Worm (Caenorhabditis elegans) whole organism, L4 larva: ENCODE data around the gene F26F2.5.

Experiments
- R02D3.7 ChIP-seq: fragments of 150-350 bp; sonication (generic microtip); optimal IDR thresholded peaks from 3 replicates; lab custom pipeline; 2014; ENCODE audit warnings: missing biosample characterization, missing genetic modification characterization
- T26A8.4 ChIP-seq: fragments of 200-800 bp; sonication (Bioruptor generic); IDR thresholded peaks from 2 replicates; pipeline ENCODE4 v1.3.6; 2022; ENCODE audit warnings: missing genetic modification characterization, missing compliant biosample characterization
- Y75B8A.6 ChIP-seq: fragments of 200-800 bp; sonication (Bioruptor generic); IDR thresholded peaks from 2 replicates; pipeline ENCODE4 v1.3.6; 2022; ENCODE audit warnings: missing genetic modification reagents, missing genetic modification characterization, missing compliant biosample characterization
- arid-1 ChIP-seq: fragments of 200-800 bp; sonication (Bioruptor generic); conservative IDR thresholded peaks from 2 replicates; pipeline ENCODE4 v1.3.6; 2022; ENCODE audit warnings: missing genetic modification reagents, missing genetic modification characterization, missing compliant biosample characterization
- ceh-28 ChIP-seq: fragments of 150-350 bp; optimal IDR thresholded peaks from 2 replicates; lab custom pipeline; 2014; ENCODE audit warnings: missing biosample characterization, missing genetic modification reagents, missing genetic modification characterization
- ceh-82 ChIP-seq: sonication (generic microtip); optimal IDR thresholded peaks from 2 replicates; lab custom pipeline; 2017; ENCODE audit warnings: missing biosample characterization, missing genetic modification characterization
- ces-1 ChIP-seq: fragments of 150-350 bp; sonication (generic microtip); optimal IDR thresholded peaks from 4 replicates; lab custom pipeline; 2014; ENCODE audit warnings: missing biosample characterization, missing genetic modification reagents, missing genetic modification characterization
- ctbp-1 ChIP-seq: fragments of 200-800 bp; sonication (Bioruptor generic); IDR thresholded peaks from 2 replicates; pipeline ENCODE4 v1.3.6; 2022; ENCODE audit warnings: missing genetic modification reagents, missing genetic modification characterization, missing compliant biosample characterization
- daf-16 ChIP-seq, 3 experiments: sonication (generic microtip); optimal IDR thresholded peaks; 2 replicates each; lab custom pipeline; 2016 to 2017; ENCODE audit warnings: missing genetic modification characterization in 3 of 3, missing genetic modification reagents in 3 of 3, mild to moderate bottlenecking in 2 of 3, missing compliant biosample characterization in 2 of 3, missing biosample characterization in 1 of 3, moderate library complexity in 1 of 3
- daf-19 ChIP-seq: fragments of 200-800 bp; sonication (Bioruptor generic); conservative IDR thresholded peaks from 2 replicates; pipeline ENCODE4 v1.3.6; 2022; ENCODE audit warnings: missing genetic modification characterization, missing compliant biosample characterization
- dpl-1 ChIP-seq: fragments of 150-350 bp; optimal IDR thresholded peaks from 2 replicates; lab custom pipeline; 2014; ENCODE audit warnings: missing biosample characterization, missing genetic modification reagents, missing genetic modification characterization
- dve-1 ChIP-seq: sonication (generic microtip); optimal IDR thresholded peaks from 2 replicates; lab custom pipeline; 2017; ENCODE audit warnings: antibody characterized with exemption, mild to moderate bottlenecking, missing genetic modification characterization, missing compliant biosample characterization; ENCODE audit not compliant: insufficient read depth
- egl-27 ChIP-seq: sonication (generic microtip); optimal IDR thresholded peaks from 3 replicates; lab custom pipeline; 2017; ENCODE audit warnings: missing biosample characterization, missing genetic modification reagents, missing genetic modification characterization
- fos-1 ChIP-seq: fragments of 150-350 bp; optimal IDR thresholded peaks from 2 replicates; lab custom pipeline; 2014; ENCODE audit warnings: missing biosample characterization, missing genetic modification characterization
- hmg-1.1 ChIP-seq: fragments of 200-800 bp; sonication (Bioruptor generic); IDR thresholded peaks from 2 replicates; pipeline ENCODE4 v1.3.6; 2022; ENCODE audit warnings: missing genetic modification reagents, missing genetic modification characterization, missing compliant biosample characterization
- jun-1 ChIP-seq: fragments of 150-350 bp; optimal IDR thresholded peaks from 2 replicates; lab custom pipeline; 2014; ENCODE audit warnings: missing biosample characterization, missing genetic modification reagents, missing genetic modification characterization
- lin-13 ChIP-seq: fragments of 150-350 bp; optimal IDR thresholded peaks from 2 replicates; lab custom pipeline; 2014; ENCODE audit warnings: missing biosample characterization, missing genetic modification reagents, missing genetic modification characterization
- lin-29 ChIP-seq: fragments of 200-800 bp; sonication (Bioruptor generic); IDR thresholded peaks from 2 replicates; pipeline ENCODE4 v1.3.6; 2022; ENCODE audit warnings: missing genetic modification reagents, missing genetic modification characterization, missing compliant biosample characterization
- lin-39 ChIP-seq: fragments of 150-350 bp; optimal IDR thresholded peaks from 2 replicates; lab custom pipeline; 2014; ENCODE audit warnings: missing biosample characterization, missing genetic modification reagents, missing genetic modification characterization
- lir-3 ChIP-seq: sonication (generic microtip); optimal IDR thresholded peaks from 2 replicates; lab custom pipeline; 2016; ENCODE audit warnings: mild to moderate bottlenecking, missing genetic modification characterization, missing compliant biosample characterization
- lsy-2 ChIP-seq, 2 experiments: fragments of 150-350 bp in 1 of 2; sonication (generic microtip) in 1 of 2; optimal IDR thresholded peaks; 2 replicates each; lab custom pipeline; 2014 to 2017; ENCODE audit warnings: missing biosample characterization in 2 of 2, missing genetic modification characterization in 2 of 2
- mdt-29 ChIP-seq: fragments of 200-800 bp; sonication (Bioruptor generic); IDR thresholded peaks from 2 replicates; pipeline ENCODE4 v1.3.6; 2022; ENCODE audit warnings: missing genetic modification reagents, missing genetic modification characterization, missing compliant biosample characterization
- mep-1 ChIP-seq: fragments of 150-350 bp; sonication (generic microtip); optimal IDR thresholded peaks from 3 replicates; lab custom pipeline; 2014; ENCODE audit warnings: missing biosample characterization, missing genetic modification characterization
- nhr-10 ChIP-seq: fragments of 150-350 bp; optimal IDR thresholded peaks from 2 replicates; lab custom pipeline; 2014; ENCODE audit warnings: missing biosample characterization, missing genetic modification characterization
- nhr-28 ChIP-seq: fragments of 150-350 bp; optimal IDR thresholded peaks from 2 replicates; lab custom pipeline; 2014; ENCODE audit warnings: missing biosample characterization, missing genetic modification characterization
- nhr-6 ChIP-seq: fragments of 150-350 bp; optimal IDR thresholded peaks from 2 replicates; lab custom pipeline; 2014; ENCODE audit warnings: missing biosample characterization, missing genetic modification characterization
- nhr-76 ChIP-seq: fragments of 150-350 bp; optimal IDR thresholded peaks from 2 replicates; lab custom pipeline; 2014; ENCODE audit warnings: missing biosample characterization, missing genetic modification characterization
- nhr-77 ChIP-seq: fragments of 150-350 bp; optimal IDR thresholded peaks from 2 replicates; lab custom pipeline; 2014; ENCODE audit warnings: missing biosample characterization, missing genetic modification characterization
- rbr-2 ChIP-seq: sonication (generic microtip); optimal IDR thresholded peaks from 2 replicates; lab custom pipeline; 2016; ENCODE audit warnings: missing genotype, missing genetic modification characterization, missing compliant biosample characterization
- saeg-2 ChIP-seq: fragments of 200-800 bp; sonication (Bioruptor generic); IDR thresholded peaks from 2 replicates; pipeline ENCODE4 v1.3.6; 2022; ENCODE audit warnings: missing genetic modification reagents, missing genetic modification characterization, missing compliant biosample characterization
- snpc-1.2 ChIP-seq: fragments of 200-800 bp; sonication (Bioruptor generic); IDR thresholded peaks from 2 replicates; pipeline ENCODE4 v1.3.6; 2022; ENCODE audit warnings: missing genetic modification reagents, missing genetic modification characterization, missing compliant biosample characterization
- unc-130 ChIP-seq: sonication (generic microtip); optimal IDR thresholded peaks from 2 replicates; lab custom pipeline; 2016; ENCODE audit warnings: missing genetic modification reagents, missing genetic modification characterization, missing compliant biosample characterization
- unc-39 ChIP-seq: sonication (generic microtip); optimal IDR thresholded peaks from 2 replicates; lab custom pipeline; 2017; ENCODE audit warnings: missing biosample characterization, missing genetic modification characterization
- zfp-3 ChIP-seq: fragments of 200-800 bp; sonication (Bioruptor generic); conservative IDR thresholded peaks from 2 replicates; pipeline ENCODE4 v1.3.6; 2022; ENCODE audit warnings: missing genetic modification reagents, missing genetic modification characterization, missing compliant biosample characterization
- ztf-11 ChIP-seq: fragments of 150-350 bp; optimal IDR thresholded peaks from 2 replicates; lab custom pipeline; 2014; ENCODE audit warnings: missing biosample characterization, missing genetic modification characterization

Gene F26F2.5

DNA sequence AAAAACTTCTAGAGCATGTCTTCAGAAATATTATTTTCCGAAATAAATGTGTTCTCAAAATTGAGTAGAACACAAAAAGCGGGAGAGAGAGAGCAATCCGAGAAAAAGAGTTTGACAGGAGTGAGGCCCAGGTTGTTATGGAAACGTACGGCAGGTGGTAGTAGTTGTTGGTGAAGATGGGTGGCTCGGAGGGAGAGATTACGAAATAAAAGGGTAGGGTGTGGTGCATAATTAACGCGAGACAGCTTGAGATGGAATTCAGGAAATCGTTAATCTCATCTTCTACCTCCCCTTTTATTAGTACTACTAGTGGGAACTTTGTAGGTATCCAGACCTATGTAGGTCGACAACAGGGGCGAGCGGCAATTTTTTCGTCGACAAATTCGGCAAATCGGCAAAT lies 39.4 kb upstream of the F26F2.5 start, which contains the start of gene famh-161 (continued):
- TF ChIP-seq dve-1 (tag; lab: Kevin White, UChicago) = no peak

DNA sequence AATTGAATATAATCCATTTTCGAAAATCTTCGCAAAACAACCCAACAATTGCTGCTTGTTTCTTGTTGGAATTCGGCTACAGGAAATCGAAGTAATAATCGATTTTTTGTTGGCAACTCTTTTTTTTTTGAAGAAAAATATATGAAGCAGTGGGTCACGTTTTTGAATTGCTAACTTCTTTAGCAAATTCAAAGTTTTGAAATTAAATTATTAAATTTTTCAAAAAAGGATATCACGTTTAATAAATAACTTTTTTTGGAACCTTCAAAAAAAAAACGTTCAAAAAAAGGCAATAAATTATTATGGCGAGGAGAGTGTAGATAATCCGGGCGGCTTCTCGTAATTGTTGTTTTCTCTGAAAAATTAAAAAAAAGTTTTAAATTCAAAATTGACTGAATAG lies 37.3 kb upstream of the F26F2.5 start, which contains the start of gene Y38H6C.15:
Gene Y38H6C.15, minus strand, starts transcription at position 101 of the 400 bp plus-strand sequence.
- TF ChIP-seq hmg-1.1 (GFP tag; lab: Robert Waterston, UW) (no peak), arid-1 (GFP tag; lab: Robert Waterston, UW) (no peak)
- TF ChIP-seq, all 104 proteins: peak for 0

DNA sequence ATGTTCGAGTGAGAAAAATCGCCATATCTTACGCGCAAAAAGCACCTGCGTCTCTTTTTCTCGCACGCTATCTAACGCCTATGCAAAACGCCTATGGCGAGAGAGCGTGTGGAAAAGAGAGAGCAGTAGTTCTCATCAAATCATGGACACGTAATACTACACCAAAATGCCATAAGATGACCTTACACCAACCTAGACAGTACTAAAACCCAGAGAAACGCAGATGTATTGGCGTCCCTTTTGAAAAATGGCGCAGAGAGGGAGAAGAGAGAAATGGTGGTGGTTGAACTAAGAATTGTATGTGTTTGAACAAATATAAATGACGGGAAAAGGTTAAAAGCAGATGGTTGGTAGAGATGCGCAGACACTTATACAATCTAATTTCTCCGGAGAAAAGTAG lies 34.4 kb upstream of the F26F2.5 start, which contains the start of gene Y38H6C.16:
Gene Y38H6C.16, minus strand, starts transcription at position 293 of the 400 bp plus-strand sequence.
- TF ChIP-seq fos-1 = no peak
- TF ChIP-seq mep-1 = no peak
- no peak for TF ChIP-seq T26A8.4
- no peak for TF ChIP-seq nhr-10 (tag; lab: Kevin White, UChicago)
- TF ChIP-seq lin-29 (GFP tag; lab: Robert Waterston, UW) = no peak
- TF ChIP-seq unc-39 = no peak
- no peak for TF ChIP-seq ctbp-1 (GFP tag; lab: Robert Waterston, UW)
- TF ChIP-seq nhr-77 (tag; lab: Kevin White, UChicago) = no peak
- no peak for TF ChIP-seq lin-13 (GFP tag; lab: Kevin White, UChicago)
- no peak for TF ChIP-seq daf-19 (GFP tag; lab: Robert Waterston, UW)
- no peak for TF ChIP-seq ceh-28 (tag; lab: Kevin White, UChicago)
- no peak for TF ChIP-seq zfp-3 (GFP tag; lab: Robert Waterston, UW)
- no peak for TF ChIP-seq lsy-2 (tag; optimal IDR thresholded peaks at IDR 0.05; lab: Kevin White, UChicago)

DNA sequence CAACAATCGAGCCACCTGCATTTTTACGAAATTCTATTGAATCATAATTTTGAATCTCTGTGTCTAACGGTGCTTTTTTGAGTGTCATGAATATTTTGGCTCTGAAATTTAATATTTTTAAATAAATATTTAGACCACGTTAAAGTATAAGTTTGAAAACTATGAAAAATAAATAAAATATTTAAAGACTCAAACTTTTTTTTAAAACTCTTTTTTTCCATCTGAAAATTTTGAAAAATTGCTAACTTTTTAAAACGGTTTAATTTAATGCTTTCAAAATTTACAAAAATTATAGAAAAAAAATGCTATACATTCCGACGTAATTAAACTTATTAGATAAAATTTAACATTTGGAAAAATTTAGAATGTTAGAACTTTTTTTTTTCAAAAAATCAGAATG lies 29.4 kb upstream of the F26F2.5 start, which contains the start of gene slc-36.3:
Gene slc-36.3, minus strand, starts transcription at position 101 of the 400 bp plus-strand sequence.
- TF ChIP-seq egl-27 = no peak
- TF ChIP-seq daf-19 (GFP tag; lab: Robert Waterston, UW) = no peak
- TF ChIP-seq zfp-3 (GFP tag; lab: Robert Waterston, UW) = no peak
- no peak for TF ChIP-seq lin-39 (tag; lab: Kevin White, UChicago)
- TF ChIP-seq lin-29 (GFP tag; lab: Robert Waterston, UW) = no peak
- TF ChIP-seq dpl-1 (GFP tag; lab: Kevin White, UChicago) = no peak
- TF ChIP-seq unc-130 = no peak
- no peak for TF ChIP-seq mdt-29 (GFP tag; lab: Robert Waterston, UW)
- no peak for TF ChIP-seq ztf-11 (tag; lab: Kevin White, UChicago)
- no peak for TF ChIP-seq Y75B8A.6 (GFP tag; lab: Robert Waterston, UW)
- TF ChIP-seq rbr-2 (tag; lab: Kevin White, UChicago) = no peak
- TF ChIP-seq ces-1 (GFP tag; lab: Kevin White, UChicago) = no peak
- TF ChIP-seq ceh-82 (tag; lab: Kevin White, UChicago) = no peak
- no peak for TF ChIP-seq saeg-2
- TF ChIP-seq nhr-76 (tag; lab: Kevin White, UChicago) = no peak
- TF ChIP-seq R02D3.7 (tag; lab: Kevin White, UChicago) = no peak
- TF ChIP-seq nhr-6 (tag; lab: Kevin White, UChicago) = no peak
- TF ChIP-seq snpc-1.2 = no peak
- TF ChIP-seq lir-3 = no peak

DNA sequence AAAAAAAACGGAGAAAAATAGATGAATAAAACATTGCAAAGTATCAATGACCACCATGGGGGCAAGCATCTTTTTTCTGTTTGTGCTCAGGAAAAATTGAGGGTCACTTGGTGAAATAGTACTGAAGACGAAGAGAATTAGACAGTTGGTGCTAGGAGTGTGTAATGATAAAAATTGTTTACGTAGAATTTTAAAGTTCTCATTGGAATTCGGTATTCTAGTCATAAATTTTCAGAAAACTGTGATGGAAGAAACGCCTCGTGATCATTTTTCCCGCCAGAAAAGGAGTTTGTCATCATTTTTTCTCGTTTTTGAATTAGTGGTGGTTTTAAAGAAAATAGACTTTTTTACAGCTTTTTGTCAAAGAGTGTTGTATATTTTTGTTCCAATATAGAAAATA lies 28.9 kb upstream of the F26F2.5 start:
- TF ChIP-seq jun-1 (tag; lab: Kevin White, UChicago) (no peak), daf-16 (GFP tag; optimal IDR thresholded peaks at IDR 0.05; lab: Kevin White, UChicago) (no peak), daf-16 (tag; optimal IDR thresholded peaks at IDR 0.05; lab: Kevin White, UChicago) (peak; percentile 84), nhr-77 (tag; lab: Kevin White, UChicago) (peak; percentile 23), nhr-28 (tag; lab: Kevin White, UChicago) (peak; percentile 56)
